Worm (Caenorhabditis elegans): ENCODE results near the gene C27F2.7.

Gene C27F2.7

DNA sequence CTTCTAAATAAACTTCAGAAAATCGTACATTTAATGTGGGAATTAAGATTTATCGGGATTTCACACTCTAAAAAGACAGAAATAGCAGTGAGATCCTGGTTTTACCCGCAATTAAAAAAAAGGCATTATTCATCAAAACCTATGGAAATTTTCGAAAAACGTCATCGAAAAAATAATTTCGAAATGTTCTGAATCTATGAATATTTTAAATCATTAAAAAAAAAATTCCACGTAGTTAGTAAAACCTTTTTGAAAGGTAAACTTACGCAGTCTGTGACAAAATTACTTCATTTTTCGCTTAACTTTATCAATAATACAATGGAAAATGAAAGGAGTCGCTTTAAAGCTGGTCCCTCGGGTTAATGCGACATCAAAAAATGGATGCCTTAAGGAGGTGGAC lies 27.7 kb downstream of the C27F2.7 start, which contains the start of gene C26E6.1:
Gene C26E6.1 (plus strand): TSS at position 301 of the 400 bp plus-strand sequence.
- no peak for TF ChIP-seq ZK546.5 (tag; optimal IDR thresholded peaks at IDR 0.05)
- peak in 1 of 2 experiments; percentile 25 for TF ChIP-seq unc-62 (GFP tag; optimal IDR thresholded peaks at IDR 0.05 in 1 of 2)
- no peak for TF ChIP-seq unc-62 (tag; optimal IDR thresholded peaks at IDR 0.05)

DNA sequence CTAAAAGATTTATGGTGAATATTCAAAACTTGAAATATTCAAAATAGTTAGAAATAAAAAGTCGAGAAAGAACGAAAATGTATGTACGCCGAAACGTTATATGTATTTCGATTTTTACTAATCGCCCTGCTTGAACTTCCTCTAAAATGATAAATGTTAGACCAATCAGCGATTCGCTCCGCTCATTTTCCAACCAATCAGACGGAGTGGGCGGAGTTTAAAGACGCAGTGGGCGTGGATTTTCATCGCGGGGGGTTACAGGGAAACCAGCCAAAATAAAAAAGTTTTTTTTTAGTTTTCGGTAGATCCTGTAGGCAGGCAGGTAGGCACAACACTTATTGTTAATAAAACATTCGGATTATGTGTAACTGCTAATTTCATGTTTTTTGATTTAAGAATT lies 31.3 kb downstream of the C27F2.7 start:
- TF ChIP-seq nhr-48 (tag; optimal IDR thresholded peaks at IDR 0.05), result no peak
- TF ChIP-seq egl-43 (GFP tag; IDR thresholded peaks at IDR 0.05), result no peak
- TF ChIP-seq F37D6.2 (tag; optimal IDR thresholded peaks at IDR 0.05), result no peak
- no peak for TF ChIP-seq ceh-20 (GFP tag; IDR thresholded peaks at IDR 0.05)
- TF ChIP-seq dpl-1 (GFP tag; optimal IDR thresholded peaks at IDR 0.05), result no peak
- TF ChIP-seq ceh-32 (tag; optimal IDR thresholded peaks at IDR 0.05; ENCODE audit: poor library complexity), result no peak
- no peak for TF ChIP-seq Y105C5A.15 (GFP tag; IDR thresholded peaks at IDR 0.05)
- no peak for TF ChIP-seq set-16 (GFP tag; IDR thresholded peaks at IDR 0.05)
- TF ChIP-seq F26F4.8 (GFP tag; conservative IDR thresholded peaks at IDR 0.05), result no peak
- no peak for TF ChIP-seq Y5F2A.4 (GFP tag; optimal IDR thresholded peaks at IDR 0.05)

DNA sequence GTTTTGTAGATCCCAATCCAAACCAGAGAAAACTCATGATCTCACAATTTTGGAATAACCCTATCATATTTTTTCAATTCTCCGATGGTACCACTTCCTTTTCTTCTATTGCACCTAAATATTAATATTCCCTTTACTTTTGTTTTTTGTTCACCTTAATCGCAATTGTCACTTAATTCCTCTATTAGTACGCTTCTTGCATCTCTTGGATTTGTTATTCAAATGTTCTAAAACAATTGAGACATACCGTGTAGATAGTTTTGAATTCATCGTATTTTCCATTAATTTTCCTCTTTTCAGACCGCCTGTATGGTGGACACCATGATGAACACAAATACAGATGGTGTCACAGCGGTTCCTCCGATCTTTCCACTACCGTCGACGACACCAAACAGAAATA lies 32.5 kb downstream of the C27F2.7 start, which contains the start of gene flh-2:
Gene flh-2 (plus strand): TSS at position 301 of the 400 bp plus-strand sequence.
- no peak for TF ChIP-seq rbr-2 (tag; optimal IDR thresholded peaks at IDR 0.05)
- TF ChIP-seq Y5F2A.4 (GFP tag; optimal IDR thresholded peaks at IDR 0.05), result no peak
- no peak for TF ChIP-seq ztf-11 (tag; optimal IDR thresholded peaks at IDR 0.05)
- no peak for TF ChIP-seq daf-16 (GFP tag; optimal IDR thresholded peaks at IDR 0.05)
- TF ChIP-seq daf-16 (tag; optimal IDR thresholded peaks at IDR 0.05), result no peak
- no peak for TF ChIP-seq saeg-2 (GFP tag; IDR thresholded peaks at IDR 0.05)
- TF ChIP-seq daf-12 (tag; optimal IDR thresholded peaks at IDR 0.05), result no peak
- no peak for TF ChIP-seq F37D6.2 (tag; optimal IDR thresholded peaks at IDR 0.05)
- no peak for TF ChIP-seq lsy-2 (tag; optimal IDR thresholded peaks at IDR 0.05)
- TF ChIP-seq mep-1 (tag; optimal IDR thresholded peaks at IDR 0.05), result no peak
- no peak for TF ChIP-seq dpl-1 (GFP tag; optimal IDR thresholded peaks at IDR 0.05)
- no peak for TF ChIP-seq nhr-48 (tag; optimal IDR thresholded peaks at IDR 0.05)
- no peak for TF ChIP-seq nhr-237 (tag; optimal IDR thresholded peaks at IDR 0.05)
- no peak for TF ChIP-seq zip-2 (tag; optimal IDR thresholded peaks at IDR 0.05)
- no peak for TF ChIP-seq unc-130 (GFP tag; optimal IDR thresholded peaks at IDR 0.05)

DNA sequence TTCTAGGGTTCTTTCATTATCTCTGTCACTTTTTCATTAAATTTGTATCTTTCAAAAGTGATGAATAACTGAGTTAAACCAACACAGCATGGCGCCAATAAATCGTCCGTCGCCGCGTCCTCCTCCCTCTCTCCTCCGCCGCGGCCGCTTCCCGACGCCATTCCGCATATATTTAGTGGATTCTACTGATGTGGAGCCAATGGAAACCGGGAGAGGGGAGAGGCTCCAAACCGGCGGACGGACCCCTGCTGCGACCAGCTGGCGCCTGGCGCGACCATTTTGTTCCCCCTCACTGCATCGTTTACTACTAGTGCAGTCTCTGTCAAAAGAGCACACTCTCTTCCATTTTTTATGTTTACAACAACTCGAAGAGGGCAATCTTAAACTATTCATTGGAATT lies 33.1 kb downstream of the C27F2.7 start:
- no peak for TF ChIP-seq dmd-9 (GFP tag; IDR thresholded peaks at IDR 0.05)
- TF ChIP-seq php-3 (GFP tag; IDR thresholded peaks at IDR 0.05), result no peak
- no peak for TF ChIP-seq ceh-82 (tag; optimal IDR thresholded peaks at IDR 0.05)
- TF ChIP-seq daf-12 (tag; optimal IDR thresholded peaks at IDR 0.05), result no peak
- TF ChIP-seq tra-1 (GFP tag; IDR thresholded peaks at IDR 0.05), result no peak
- no peak for TF ChIP-seq nhr-237 (tag; optimal IDR thresholded peaks at IDR 0.05)
- TF ChIP-seq zip-11 (GFP tag; IDR thresholded peaks at IDR 0.05), result no peak
- TF ChIP-seq pha-4 (GFP tag; IDR thresholded peaks at IDR 0.05), result no peak
- no peak for TF ChIP-seq pha-4 (tag; optimal IDR thresholded peaks at IDR 0.05)
- no peak for TF ChIP-seq ceh-20 (GFP tag; IDR thresholded peaks at IDR 0.05)
- no peak for TF ChIP-seq nhr-76 (tag; optimal IDR thresholded peaks at IDR 0.05)
- no peak for TF ChIP-seq lir-3 (tag; optimal IDR thresholded peaks at IDR 0.05)
- peak; percentile 66 for TF ChIP-seq aha-1 (tag)
- no peak for TF ChIP-seq F44E2.7 (GFP tag; IDR thresholded peaks at IDR 0.05)
- no peak for TF ChIP-seq unc-130 (GFP tag; optimal IDR thresholded peaks at IDR 0.05)
- no peak for TF ChIP-seq ceh-62 (tag; optimal IDR thresholded peaks at IDR 0.05)
- no peak for TF ChIP-seq duxl-1 (tag; optimal IDR thresholded peaks at IDR 0.05; ENCODE audit: poor library complexity)
- no peak for TF ChIP-seq ztf-7 (tag; optimal IDR thresholded peaks at IDR 0.05)
- no peak for TF ChIP-seq daf-8 (GFP tag; IDR thresholded peaks at IDR 0.05)
- no peak for TF ChIP-seq nhr-77 (tag; optimal IDR thresholded peaks at IDR 0.05)
- TF ChIP-seq nhr-42 (GFP tag; IDR thresholded peaks at IDR 0.05), result no peak
- TF ChIP-seq pqm-1 (tag; optimal IDR thresholded peaks at IDR 0.05), result no peak
- no peak for TF ChIP-seq egl-27 (tag; optimal IDR thresholded peaks at IDR 0.05)
- peak; percentile 26 for TF ChIP-seq hlh-11 (tag; optimal IDR thresholded peaks at IDR 0.05)
- TF ChIP-seq nhr-10 (tag; optimal IDR thresholded peaks at IDR 0.05), result no peak
- TF ChIP-seq nhr-48 (tag; optimal IDR thresholded peaks at IDR 0.05), result no peak
- TF ChIP-seq aly-2 (tag; optimal IDR thresholded peaks at IDR 0.05), result no peak
- peak; percentile 92 for TF ChIP-seq set-16 (GFP tag; IDR thresholded peaks at IDR 0.05)
- TF ChIP-seq fkh-10 (GFP tag; optimal IDR thresholded peaks at IDR 0.05), result no peak
- no peak for TF ChIP-seq skn-1 (tag; optimal IDR thresholded peaks at IDR 0.05)
- TF ChIP-seq egl-43 (GFP tag; IDR thresholded peaks at IDR 0.05), result 0 out of 2 replicates have a peak, but pooled peaks have one; percentile 23
- TF ChIP-seq D1046.2 (GFP tag; IDR thresholded peaks at IDR 0.05), result no peak

All from whole organism, L4 larva.